Worm (Caenorhabditis elegans) whole organism, mixed stage, embryonic: ENCODE results near the gene pola-1.

Source experiments
- sptf-1 ChIP-seq: sonication (generic microtip); optimal IDR thresholded peaks from 2 replicates; lab custom pipeline; 2017; ENCODE audit warnings: mild to moderate bottlenecking, missing genetic modification characterization, moderate library complexity, missing compliant biosample characterization
- unc-120 ChIP-seq: sonication (generic microtip); optimal IDR thresholded peaks from 2 replicates; lab custom pipeline; 2017; ENCODE audit warnings: missing genetic modification characterization, missing compliant biosample characterization; ENCODE audit not compliant: poor library complexity, severe bottlenecking
- ztf-11 ChIP-seq: fragments of 150-350 bp; optimal IDR thresholded peaks from 2 replicates; lab custom pipeline; 2014; ENCODE audit warnings: missing biosample characterization, missing genetic modification characterization

- no peak for TF ChIP-seq unc-120 (tag; lab: Kevin White, UChicago)
- no peak for TF ChIP-seq sptf-1 (tag; lab: Kevin White, UChicago)
- TF ChIP-seq ztf-11 = no peak
These were observed 52.9 kb downstream of the pola-1 start, which contains the start of gene tra-1 for ce11 chrIII:11195140-11195539.
